Fruit fly (Drosophila melanogaster): ENCODE measurements around the gene Ssu72.

DNA sequence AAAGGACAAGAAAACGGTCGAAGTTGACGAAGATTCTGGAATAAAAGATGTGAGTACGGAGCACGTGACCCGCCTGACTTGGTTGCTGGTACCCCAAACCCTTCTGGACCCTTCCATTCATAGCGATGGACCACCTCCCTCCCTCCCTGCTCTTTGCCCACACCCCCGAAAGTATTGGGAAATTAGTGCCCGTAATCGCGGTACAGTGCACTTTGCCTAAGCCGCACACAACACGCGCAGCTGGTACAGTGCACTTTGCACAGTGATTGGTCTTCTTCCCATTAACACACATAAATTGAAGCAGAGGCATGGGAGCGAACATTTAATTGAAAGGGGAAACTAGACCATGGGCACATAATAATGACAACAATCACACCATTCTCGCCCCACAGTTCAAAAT is 19.7 kb downstream of the Ssu72 start:
- TF ChIP-seq EcR (GFP tag; optimal IDR thresholded peaks at IDR 0.05) (no peak), psq (optimal IDR thresholded peaks at IDR 0.05) (no peak), usp (GFP tag; optimal IDR thresholded peaks at IDR 0.05) (no peak), CG8478 (optimal IDR thresholded peaks at IDR 0.05) (no peak)
